Fruit fly (Drosophila melanogaster) Kc167 (cell line): ENCODE results near the gene gammaCOP.

Source experiments
- Myc ChIP-seq: fragments of >200 bp; optimal IDR thresholded peaks from 2 replicates; lab custom pipeline; 2017; ENCODE audit warnings: missing external identifiers
- Sin3A ChIP-seq: fragments of >200 bp; optimal IDR thresholded peaks from 2 replicates; lab custom pipeline; 2018; ENCODE audit warnings: missing external identifiers
- h ChIP-seq: fragments of >200 bp; optimal IDR thresholded peaks from 3 replicates; lab custom pipeline; 2018; ENCODE audit warnings: missing external identifiers
- psq ChIP-seq: fragments of >200 bp; optimal IDR thresholded peaks from 2 replicates; lab custom pipeline; 2017; ENCODE audit warnings: missing external identifiers

DNA sequence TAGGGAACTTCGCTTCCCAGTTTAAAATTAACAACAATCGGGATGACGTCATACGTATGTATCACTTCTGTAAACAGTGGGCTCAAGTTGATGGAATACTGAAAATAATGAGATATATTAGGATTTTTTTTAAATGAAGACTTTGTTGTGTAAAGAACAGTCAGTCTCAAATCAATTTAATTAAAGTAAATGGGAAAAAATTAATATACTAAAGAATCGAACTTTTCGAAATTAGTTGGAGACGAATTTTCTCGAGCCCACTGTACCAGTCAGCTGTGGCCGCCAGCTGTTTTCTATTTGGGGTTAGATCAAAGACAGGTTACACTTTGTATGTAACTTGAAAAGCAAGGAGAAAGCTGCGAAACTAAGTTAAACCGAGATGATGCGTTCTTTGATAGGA lies 16.4 kb downstream of the gammaCOP start, which contains the start of gene CG1635:
- TF ChIP-seq psq (lab: Kevin White, UChicago) (no peak), h (lab: Kevin White, UChicago) (no peak), Sin3A (no peak), Myc (no peak)
